Fruit fly (Drosophila melanogaster): ENCODE data around the gene CG14011.
A peak's percentile ranks its signal among the peaks of the same experiment; 100 is the strongest.

Gene CG14011

DNA sequence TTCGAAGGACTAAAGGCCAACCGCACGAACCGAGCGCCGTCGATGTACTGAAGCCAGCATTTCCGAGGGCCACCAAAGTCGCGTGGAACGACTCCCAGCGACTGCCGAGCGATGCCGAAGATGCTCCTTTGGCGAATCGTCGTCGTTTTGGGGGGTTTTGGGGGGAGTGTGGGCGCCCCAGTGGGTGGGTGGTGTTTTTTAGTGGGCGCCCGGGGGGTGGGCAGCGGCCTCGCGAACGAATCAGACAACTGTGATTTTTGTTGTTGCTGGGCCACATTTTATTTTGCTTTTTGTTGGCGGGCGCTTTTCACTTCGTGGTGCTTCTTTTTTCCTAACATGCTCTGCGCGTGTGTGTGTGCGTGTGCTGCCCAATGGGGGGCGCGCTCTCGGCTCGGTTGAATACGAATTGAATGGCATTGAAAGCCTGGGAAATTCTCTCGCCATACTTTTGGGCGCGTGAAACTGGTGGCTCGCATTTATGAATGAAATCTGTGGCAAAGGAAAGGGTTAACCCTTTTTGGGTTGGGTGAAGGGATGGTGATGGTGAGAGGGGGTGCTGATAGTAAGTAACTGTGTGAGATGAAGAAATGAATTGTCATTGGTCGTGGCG lies 37.1 kb upstream of the CG14011 start, which contains the start of gene DIP-eta (continued):
- no peak for TF ChIP-seq Atf6 (GFP tag; IDR thresholded peaks at IDR 0.05)
- peak; percentile 12 for TF ChIP-seq cg (GFP tag; optimal IDR thresholded peaks at IDR 0.05)
- TF ChIP-seq emc (GFP tag; optimal IDR thresholded peaks at IDR 0.05): no peak
- TF ChIP-seq chm (GFP tag; IDR thresholded peaks at IDR 0.05): no peak
- no peak for TF ChIP-seq Bgb (GFP tag; IDR thresholded peaks at IDR 0.05; ENCODE audit: partially characterized antibody)
- no peak for TF ChIP-seq Mrtf (GFP tag; IDR thresholded peaks at IDR 0.05)
- TF ChIP-seq CG10979 (tag; optimal IDR thresholded peaks at IDR 0.05): no peak
- TF ChIP-seq CG5245 (GFP tag; optimal IDR thresholded peaks at IDR 0.05): no peak
- TF ChIP-seq eyg (GFP tag; optimal IDR thresholded peaks at IDR 0.05): no peak
- no peak for TF ChIP-seq gem (tag; optimal IDR thresholded peaks at IDR 0.05)
- no peak for TF ChIP-seq dmrt11E (tag; optimal IDR thresholded peaks at IDR 0.05)
- no peak for TF ChIP-seq CG10565 (GFP tag; optimal IDR thresholded peaks at IDR 0.05)
- TF ChIP-seq ind (GFP tag; optimal IDR thresholded peaks at IDR 0.05): no peak
- TF ChIP-seq CG17385 (GFP tag; optimal IDR thresholded peaks at IDR 0.05): no peak
- no peak for TF ChIP-seq unpg (GFP tag; optimal IDR thresholded peaks at IDR 0.05)
- no peak for TF ChIP-seq Dbx (GFP tag; IDR thresholded peaks at IDR 0.05)
- peak; percentile 61 for TF ChIP-seq abd-A (tag; optimal IDR thresholded peaks at IDR 0.05)
- TF ChIP-seq otp (GFP tag; IDR thresholded peaks at IDR 0.05): no peak

DNA sequence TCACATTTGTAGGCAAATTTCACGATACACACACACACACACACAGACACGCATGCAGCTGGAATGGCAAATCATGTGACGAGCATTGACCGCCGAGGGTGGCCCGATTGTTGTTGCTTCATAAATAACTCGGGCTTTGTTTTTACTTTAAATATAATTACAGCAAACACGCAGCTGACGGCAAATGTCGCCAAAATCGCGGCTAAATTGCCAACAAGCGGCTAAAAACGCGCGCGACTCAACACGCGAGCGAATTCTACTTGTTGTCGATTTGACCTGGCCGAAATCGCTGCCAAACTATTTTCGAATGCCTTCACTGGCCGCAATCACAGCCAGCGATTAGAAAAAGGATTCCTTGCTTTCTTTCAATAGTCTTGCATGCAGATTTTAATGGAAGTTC lies 36.3 kb upstream of the CG14011 start:
- TF ChIP-seq nerfin-2 (GFP tag; IDR thresholded peaks at IDR 0.05; ENCODE audit: partially characterized antibody) (no peak), HLHmδ (GFP tag; optimal IDR thresholded peaks at IDR 0.05) (no peak), CG2889 (GFP tag; IDR thresholded peaks at IDR 0.05) (0 out of 3 replicates have a peak, but pooled peaks have one; percentile 18), Hr3 (GFP tag; optimal IDR thresholded peaks at IDR 0.05) (no peak), Oli (tag; optimal IDR thresholded peaks at IDR 0.05) (no peak), CG8359 (GFP tag; optimal IDR thresholded peaks at IDR 0.05; ENCODE audit: borderline replicate concordance) (peak; percentile 94), tup (GFP tag; optimal IDR thresholded peaks at IDR 0.05) (no peak), dati (GFP tag; IDR thresholded peaks at IDR 0.05) (no peak), CG11560 (tag; IDR thresholded peaks at IDR 0.05) (no peak), luna (GFP tag; optimal IDR thresholded peaks at IDR 0.05) (no peak)

DNA sequence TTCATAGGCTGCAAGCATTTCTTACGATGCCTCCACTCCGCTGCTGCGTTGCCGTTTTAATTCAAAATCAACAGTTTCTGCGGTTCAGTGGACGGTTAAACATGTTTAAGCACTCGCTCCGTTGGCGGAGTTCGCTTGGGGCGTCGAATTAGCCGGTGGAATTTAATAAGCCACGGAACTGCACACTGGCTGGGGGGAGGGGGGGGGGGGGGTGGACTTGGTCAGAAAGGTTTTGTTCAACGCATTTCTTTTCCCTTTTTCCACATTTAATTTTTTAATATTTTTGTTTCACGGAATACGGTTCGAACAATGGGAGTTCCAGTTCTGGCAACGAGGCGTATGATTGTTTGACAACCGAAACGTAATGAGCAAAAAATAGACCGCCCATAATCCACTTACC lies 29.7 kb upstream of the CG14011 start:
- no peak for TF ChIP-seq Six4 (GFP tag; optimal IDR thresholded peaks at IDR 0.05)
- no peak for TF ChIP-seq MTF-1 (GFP tag; optimal IDR thresholded peaks at IDR 0.05; ENCODE audit: borderline replicate concordance)
- no peak for TF ChIP-seq dimm (GFP tag; IDR thresholded peaks at IDR 0.05)
- TF ChIP-seq CG31365 (tag; optimal IDR thresholded peaks at IDR 0.05): no peak
- TF ChIP-seq Dip2 (GFP tag; IDR thresholded peaks at IDR 0.05): no peak
- TF ChIP-seq CG3995 (GFP tag; optimal IDR thresholded peaks at IDR 0.05): no peak
- TF ChIP-seq zen (tag; optimal IDR thresholded peaks at IDR 0.05): no peak
- TF ChIP-seq HmgZ (tag; optimal IDR thresholded peaks at IDR 0.05): no peak
- no peak for TF ChIP-seq sqz (GFP tag; optimal IDR thresholded peaks at IDR 0.05)
- no peak for TF ChIP-seq CG4820 (GFP tag; optimal IDR thresholded peaks at IDR 0.05)
- no peak for TF ChIP-seq toy (GFP tag; IDR thresholded peaks at IDR 0.05)
- no peak for TF ChIP-seq Antp (GFP tag; optimal IDR thresholded peaks at IDR 0.05)
- TF ChIP-seq Hr3 (GFP tag; optimal IDR thresholded peaks at IDR 0.05): no peak
- TF ChIP-seq trh (GFP tag; optimal IDR thresholded peaks at IDR 0.05): no peak
- TF ChIP-seq CG15269 (tag; optimal IDR thresholded peaks at IDR 0.05): no peak
- no peak for TF ChIP-seq Oli (tag; optimal IDR thresholded peaks at IDR 0.05)
- TF ChIP-seq bcd (GFP tag; optimal IDR thresholded peaks at IDR 0.05): no peak
- no peak for TF ChIP-seq E2f2 (GFP tag; IDR thresholded peaks at IDR 0.05)
- TF ChIP-seq exex (tag; optimal IDR thresholded peaks at IDR 0.05): no peak
